Worm (Caenorhabditis elegans) whole organism, L4/young adult: ENCODE measurements around the gene tmc-2.

ENCODE experiments used
- dao-5 ChIP-seq: sonication (generic microtip); optimal IDR thresholded peaks from 2 replicates; lab custom pipeline; 2016; ENCODE audit warnings: missing genotype, missing genetic modification characterization, moderate library complexity, missing compliant biosample characterization
- him-1 ChIP-seq: sonication (generic microtip); optimal IDR thresholded peaks from 2 replicates; lab custom pipeline; 2016; ENCODE audit warnings: missing genotype, missing genetic modification reagents, missing genetic modification characterization, missing compliant biosample characterization

DNA sequence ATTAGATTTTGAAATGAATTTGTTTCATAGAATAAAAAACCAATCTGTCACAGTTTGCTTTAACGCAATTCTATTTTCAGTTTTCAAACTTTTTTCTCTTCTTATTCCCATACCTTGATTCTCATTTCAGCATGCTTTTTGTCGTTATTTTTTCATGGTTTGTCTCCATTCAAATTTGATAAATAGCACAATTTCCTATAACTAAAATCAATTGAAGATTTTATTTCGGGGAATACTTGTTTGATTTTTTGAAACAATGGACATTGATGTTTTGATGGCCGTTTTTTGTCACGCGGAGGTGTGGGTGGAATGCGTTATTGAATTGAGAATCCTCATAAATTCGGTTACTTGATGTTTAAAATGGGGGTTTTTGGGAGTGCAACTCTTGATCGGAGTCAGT lies 20.5 kb upstream of the tmc-2 start, which contains the start of gene B0416.11:
- no peak for TF ChIP-seq him-1 (tag; lab: Kevin White, UChicago)
- no peak for TF ChIP-seq dao-5 (tag; lab: Kevin White, UChicago)
